Fruit fly (Drosophila melanogaster): ENCODE data around the gene Fip1.

Gene Fip1

DNA sequence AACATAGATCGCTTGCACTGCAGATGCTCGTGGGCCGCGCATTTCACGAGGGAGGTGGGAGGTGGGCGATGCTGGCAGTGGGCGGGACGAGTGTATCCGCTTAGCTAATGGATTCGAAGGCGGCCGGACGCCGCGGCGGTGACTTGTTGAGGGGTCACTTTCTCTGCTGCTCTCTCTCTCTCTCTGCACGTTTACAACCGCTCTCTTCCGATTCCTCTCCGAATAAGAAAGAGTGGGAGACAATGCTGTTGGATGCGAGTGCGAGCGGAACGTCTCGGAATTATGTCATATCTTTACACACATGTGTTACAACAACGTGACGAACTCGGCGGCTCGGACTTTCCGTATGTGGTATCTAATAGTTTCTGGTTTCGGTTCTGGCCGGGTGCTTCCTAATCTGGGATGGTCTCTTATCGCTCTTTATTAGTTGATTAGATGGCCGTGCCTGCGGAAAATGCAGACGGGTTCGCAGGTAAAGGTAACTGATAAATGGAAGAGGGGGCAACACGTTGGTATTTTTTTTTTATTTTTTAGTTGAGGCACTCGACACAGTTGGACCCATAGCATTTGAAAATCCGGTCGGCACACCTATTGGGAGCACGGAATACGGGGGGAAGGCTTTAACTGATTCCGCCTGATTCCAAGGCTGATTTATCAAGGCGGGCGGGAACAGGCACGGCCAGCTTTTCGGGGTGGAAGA, 32.3 kb upstream of the Fip1 start:
- TF ChIP-seq CG12768 (GFP tag; optimal IDR thresholded peaks at IDR 0.05), result peak; percentile 23
- no peak for TF ChIP-seq tj (GFP tag; optimal IDR thresholded peaks at IDR 0.05)
- no peak for TF ChIP-seq CG14711 (tag; optimal IDR thresholded peaks at IDR 0.05)
- TF ChIP-seq toe (GFP tag; optimal IDR thresholded peaks at IDR 0.05), result no peak
- no peak for TF ChIP-seq CG5204 (GFP tag; optimal IDR thresholded peaks at IDR 0.05)
- no peak for TF ChIP-seq Clk (GFP tag; optimal IDR thresholded peaks at IDR 0.05)
- TF ChIP-seq cnc (optimal IDR thresholded peaks at IDR 0.05), result no peak
- no peak for TF ChIP-seq CG11617 (GFP tag; optimal IDR thresholded peaks at IDR 0.05)
- TF ChIP-seq Mnt (GFP tag; optimal IDR thresholded peaks at IDR 0.05), result peak; percentile 52
- no peak for TF ChIP-seq cic (GFP tag; optimal IDR thresholded peaks at IDR 0.05)
- TF ChIP-seq CG7045 (GFP tag; optimal IDR thresholded peaks at IDR 0.05), result peak; percentile 2
- TF ChIP-seq CG7101 (tag; optimal IDR thresholded peaks at IDR 0.05), result no peak
- TF ChIP-seq bab1 (GFP tag; optimal IDR thresholded peaks at IDR 0.05), result no peak
- no peak for TF ChIP-seq ovo (GFP tag; optimal IDR thresholded peaks at IDR 0.05)

DNA sequence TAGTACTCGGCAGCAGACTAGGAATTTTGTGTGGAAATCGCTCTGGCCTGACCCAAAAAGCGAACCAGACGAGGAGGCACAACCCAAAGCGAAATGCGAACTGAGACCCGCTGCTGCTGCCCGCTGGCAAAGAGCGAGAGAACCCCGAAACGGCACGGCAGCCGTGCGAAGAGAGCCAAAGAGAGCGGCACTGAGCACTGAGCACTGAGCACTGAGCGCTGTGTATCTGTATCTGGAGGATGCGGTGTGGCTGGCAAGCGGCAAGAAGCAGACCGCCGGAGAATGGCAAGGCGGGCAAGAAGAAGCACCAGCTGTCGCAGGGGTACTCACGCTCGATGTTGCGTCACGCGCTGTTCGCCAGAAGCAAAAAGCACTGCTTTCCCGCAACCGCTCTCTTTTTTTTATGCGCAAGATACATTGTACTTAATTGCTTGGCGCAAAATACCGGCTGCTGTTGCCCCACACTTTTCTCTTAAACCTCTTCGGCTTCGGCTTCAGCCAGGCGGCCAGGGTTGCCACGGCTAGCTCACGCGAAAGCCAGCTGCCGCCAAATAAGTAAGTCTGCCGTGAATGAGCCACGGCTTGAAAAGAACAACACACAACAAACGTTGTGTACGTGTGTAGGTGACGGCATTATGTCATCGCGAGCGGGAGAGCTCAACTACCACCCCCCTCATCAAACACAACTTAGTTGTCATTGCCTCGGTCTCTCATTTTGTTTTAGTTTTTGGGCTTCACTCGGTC, 31.4 kb upstream of the Fip1 start:
- TF ChIP-seq CG14711 (tag; optimal IDR thresholded peaks at IDR 0.05), result peak; percentile 93
- peak; percentile 29 for TF ChIP-seq tj (GFP tag; optimal IDR thresholded peaks at IDR 0.05)
- TF ChIP-seq toe (GFP tag; optimal IDR thresholded peaks at IDR 0.05), result no peak
- no peak for TF ChIP-seq cnc (optimal IDR thresholded peaks at IDR 0.05)
- peak; percentile 19 for TF ChIP-seq CG12768 (GFP tag; optimal IDR thresholded peaks at IDR 0.05)
- TF ChIP-seq pad (GFP tag; optimal IDR thresholded peaks at IDR 0.05), result peak; percentile 87
- no peak for TF ChIP-seq CG1620 (GFP tag; optimal IDR thresholded peaks at IDR 0.05)
- TF ChIP-seq bab1 (GFP tag; optimal IDR thresholded peaks at IDR 0.05), result peak; percentile 4
- TF ChIP-seq ovo (GFP tag; optimal IDR thresholded peaks at IDR 0.05), result no peak
- TF ChIP-seq CG7045 (GFP tag; optimal IDR thresholded peaks at IDR 0.05), result no peak
- no peak for TF ChIP-seq CG33017 (tag; optimal IDR thresholded peaks at IDR 0.05)
- TF ChIP-seq CG11617 (GFP tag; optimal IDR thresholded peaks at IDR 0.05), result no peak
- peak; percentile 33 for TF ChIP-seq Clk (GFP tag; optimal IDR thresholded peaks at IDR 0.05)
- TF ChIP-seq Crg-1 (GFP tag; optimal IDR thresholded peaks at IDR 0.05), result peak; percentile 17
- TF ChIP-seq Hr96 (GFP tag; optimal IDR thresholded peaks at IDR 0.05), result peak; percentile 16
- TF ChIP-seq kay (GFP tag; ENCODE audit: borderline replicate concordance), result no peak
- peak; percentile 57 for TF ChIP-seq Mnt (GFP tag; optimal IDR thresholded peaks at IDR 0.05)
- no peak for TF ChIP-seq CG5204 (GFP tag; optimal IDR thresholded peaks at IDR 0.05)
- no peak for TF ChIP-seq CG7101 (tag; optimal IDR thresholded peaks at IDR 0.05)
- TF ChIP-seq cic (GFP tag; optimal IDR thresholded peaks at IDR 0.05), result no peak

- TF ChIP-seq cnc (optimal IDR thresholded peaks at IDR 0.05), result no peak
- TF ChIP-seq CG1620 (GFP tag; optimal IDR thresholded peaks at IDR 0.05), result no peak
- no peak for TF ChIP-seq CG14711 (tag; optimal IDR thresholded peaks at IDR 0.05)
- TF ChIP-seq bab1 (GFP tag; optimal IDR thresholded peaks at IDR 0.05), result no peak
Measured at dm6 chr3R:4457625-4458024, 27.2 kb upstream of the Fip1 start.

- TF ChIP-seq ovo (GFP tag; optimal IDR thresholded peaks at IDR 0.05), result no peak
- TF ChIP-seq Crg-1 (GFP tag; optimal IDR thresholded peaks at IDR 0.05), result no peak
- TF ChIP-seq kay (GFP tag; ENCODE audit: borderline replicate concordance), result no peak
- no peak for TF ChIP-seq CG12768 (GFP tag; optimal IDR thresholded peaks at IDR 0.05)
- TF ChIP-seq pad (GFP tag; optimal IDR thresholded peaks at IDR 0.05), result no peak
- TF ChIP-seq CG1620 (GFP tag; optimal IDR thresholded peaks at IDR 0.05), result no peak
Measured at dm6 chr3R:4458272-4458671, 26.5 kb upstream of the Fip1 start.

dm6 chr3R:4462783-4463182, 22.0 kb upstream of the Fip1 start, which contains the start of gene CG31522:
TSS of gene CG31522 (minus strand) at chr3R:4462883.
- TF ChIP-seq ovo (GFP tag; optimal IDR thresholded peaks at IDR 0.05) (no peak), CG14711 (tag; optimal IDR thresholded peaks at IDR 0.05) (no peak), CG11617 (GFP tag; optimal IDR thresholded peaks at IDR 0.05) (no peak), CG12768 (GFP tag; optimal IDR thresholded peaks at IDR 0.05) (no peak), CG5204 (GFP tag; optimal IDR thresholded peaks at IDR 0.05) (no peak), CG33017 (tag; optimal IDR thresholded peaks at IDR 0.05) (no peak)

dm6 chr3R:4466894-4467293, 17.9 kb upstream of the Fip1 start:
- TF ChIP-seq CG12768 (GFP tag; optimal IDR thresholded peaks at IDR 0.05), result no peak
- TF ChIP-seq cnc (optimal IDR thresholded peaks at IDR 0.05), result no peak
- TF ChIP-seq tj (GFP tag; optimal IDR thresholded peaks at IDR 0.05), result no peak
- no peak for TF ChIP-seq toe (GFP tag; optimal IDR thresholded peaks at IDR 0.05)

dm6 chr3R:4468926-4469325, 15.9 kb upstream of the Fip1 start:
- peak; percentile 16 for TF ChIP-seq CG12768 (GFP tag; optimal IDR thresholded peaks at IDR 0.05)
- no peak for TF ChIP-seq Mnt (GFP tag; optimal IDR thresholded peaks at IDR 0.05)
- peak; percentile 26 for TF ChIP-seq ovo (GFP tag; optimal IDR thresholded peaks at IDR 0.05)
- TF ChIP-seq CG5204 (GFP tag; optimal IDR thresholded peaks at IDR 0.05), result peak; percentile 1
- TF ChIP-seq Crg-1 (GFP tag; optimal IDR thresholded peaks at IDR 0.05), result no peak
